Fruit fly (Drosophila melanogaster) whole organism, wandering third instar larva: ENCODE results near the gene CG9784.

Experiments
- Abd-B ChIP-seq: fragments of >200 bp; optimal IDR thresholded peaks from 2 replicates; lab custom pipeline; 2017; ENCODE audit warnings: missing biosample characterization, missing genetic modification characterization
- CG32264 ChIP-seq: fragments of 200-800 bp; sonication (Bioruptor generic); optimal IDR thresholded peaks from 2 replicates; lab custom pipeline; 2016; ENCODE audit warnings: missing biosample characterization, missing genetic modification characterization
- CG9705 ChIP-seq: fragments of 200-800 bp; sonication (Bioruptor generic); optimal IDR thresholded peaks from 2 replicates; lab custom pipeline; 2018; ENCODE audit warnings: missing biosample characterization, mild to moderate bottlenecking, missing genetic modification characterization
- CrebA ChIP-seq: fragments of 200-800 bp; sonication (Bioruptor generic); optimal IDR thresholded peaks from 2 replicates; lab custom pipeline; 2016; ENCODE audit warnings: missing biosample characterization, mild to moderate bottlenecking, missing genetic modification characterization, borderline replicate concordance
- Dfd ChIP-seq: fragments of >200 bp; optimal IDR thresholded peaks from 2 replicates; lab custom pipeline; 2017; ENCODE audit warnings: missing biosample characterization, missing genetic modification characterization
- Dif ChIP-seq: fragments of 200-275, 200-300 bp; sonication (Bioruptor generic); optimal IDR thresholded peaks from 2 replicates; lab custom pipeline; 2018; ENCODE audit warnings: missing biosample characterization, missing genetic modification characterization; ENCODE audit not compliant: partially characterized antibody
- GATAd ChIP-seq: sonication (Bioruptor generic); optimal IDR thresholded peaks from 2 replicates; lab custom pipeline; 2016; ENCODE audit warnings: missing biosample characterization, missing genetic modification characterization
- Hnf4 ChIP-seq: fragments of 200-800 bp; sonication (Bioruptor generic); optimal IDR thresholded peaks from 2 replicates; lab custom pipeline; 2016; ENCODE audit warnings: missing biosample characterization, mild to moderate bottlenecking, missing genetic modification characterization
- Hr78 ChIP-seq: fragments of >200 bp; optimal IDR thresholded peaks from 2 replicates; lab custom pipeline; 2017; ENCODE audit warnings: missing biosample characterization, missing genetic modification characterization
- Hr83 ChIP-seq: fragments of 200-300 bp; sonication (Bioruptor generic); optimal IDR thresholded peaks from 2 replicates; lab custom pipeline; 2016; ENCODE audit warnings: missing biosample characterization, mild to moderate bottlenecking, missing genetic modification characterization, moderate library complexity; ENCODE audit not compliant: poor library complexity, severe bottlenecking
- Jra ChIP-seq: sonication (Bioruptor generic); optimal IDR thresholded peaks from 2 replicates; lab custom pipeline; 2016; ENCODE audit warnings: missing biosample characterization, missing genetic modification characterization
- Mio ChIP-seq: sonication (Bioruptor generic); optimal IDR thresholded peaks from 2 replicates; lab custom pipeline; 2016; ENCODE audit warnings: missing biosample characterization, missing genetic modification characterization
- Myc ChIP-seq: fragments of >200 bp; optimal IDR thresholded peaks from 2 replicates; lab custom pipeline; 2017
- N ChIP-seq: fragments of >200 bp; optimal IDR thresholded peaks from 2 replicates; lab custom pipeline; 2018; ENCODE audit warnings: missing biosample characterization, missing external identifiers, missing genetic modification characterization
- OdsH ChIP-seq: fragments of 200-800 bp; sonication (Bioruptor generic); optimal IDR thresholded peaks from 2 replicates; lab custom pipeline; 2016; ENCODE audit warnings: missing biosample characterization, mild to moderate bottlenecking, missing genetic modification characterization
- Rel ChIP-seq, 2 experiments: fragments of 200-800 bp; sonication (Bioruptor generic) in 1 of 2; optimal IDR thresholded peaks; 2 replicates in 1 of 2; 3 replicates in 1 of 2; lab custom pipeline; 2016 to 2019; ENCODE audit warnings: mild to moderate bottlenecking in 2 of 2, missing biosample characterization in 2 of 2, missing genetic modification characterization in 2 of 2, moderate library complexity in 1 of 2
- Sp1 ChIP-seq: fragments of 200-800 bp; sonication (Bioruptor generic); optimal IDR thresholded peaks from 3 replicates; lab custom pipeline; 2019; ENCODE audit warnings: missing biosample characterization, mild to moderate bottlenecking, missing genetic modification characterization, moderate library complexity
- Vsx2 ChIP-seq: fragments of 200-300, 225-300 bp; sonication (Bioruptor generic); optimal IDR thresholded peaks from 2 replicates; lab custom pipeline; 2018; ENCODE audit warnings: missing biosample characterization, missing genetic modification characterization; ENCODE audit not compliant: partially characterized antibody
- br ChIP-seq: fragments of 200-800 bp; sonication (Bioruptor generic); optimal IDR thresholded peaks from 2 replicates; lab custom pipeline; 2016; ENCODE audit warnings: missing biosample characterization, missing genetic modification characterization
- dl ChIP-seq, 2 experiments: fragments of 175-275, 200-275 bp in 1 of 2; fragments of 200-275 bp in 1 of 2; sonication (Bioruptor generic); optimal IDR thresholded peaks; lab custom pipeline; 2018; ENCODE audit warnings: mild to moderate bottlenecking in 2 of 2, missing biosample characterization in 2 of 2, missing genetic modification characterization in 2 of 2, moderate library complexity in 2 of 2; ENCODE audit not compliant: partially characterized antibody in 2 of 2, insufficient read depth in 1 of 2
- dsf ChIP-seq: sonication (Bioruptor generic); optimal IDR thresholded peaks from 2 replicates; lab custom pipeline; 2016; ENCODE audit warnings: missing biosample characterization, missing genetic modification characterization, borderline replicate concordance
- ey ChIP-seq: fragments of 200-800 bp; sonication (Bioruptor generic); optimal IDR thresholded peaks from 2 replicates; lab custom pipeline; 2016; ENCODE audit warnings: missing biosample characterization, missing genetic modification characterization
- foxo ChIP-seq, 2 experiments: fragments of 200-800 bp; sonication (Bioruptor generic); optimal IDR thresholded peaks; 2 replicates in 1 of 2; 3 replicates in 1 of 2; lab custom pipeline; 2016 to 2017; ENCODE audit warnings: missing biosample characterization in 2 of 2, missing genetic modification characterization in 2 of 2
- fru ChIP-seq: fragments of 200-800 bp; sonication (Bioruptor generic); optimal IDR thresholded peaks from 3 replicates; lab custom pipeline; 2016; ENCODE audit warnings: missing biosample characterization, mild to moderate bottlenecking, missing genetic modification characterization
- h ChIP-seq: fragments of 200-800 bp; sonication (Bioruptor generic); optimal IDR thresholded peaks from 3 replicates; lab custom pipeline; 2016; ENCODE audit warnings: missing biosample characterization, mild to moderate bottlenecking, missing genetic modification characterization
- jim ChIP-seq: fragments of 175-275, 200-325 bp; sonication (Bioruptor generic); optimal IDR thresholded peaks from 2 replicates; lab custom pipeline; 2016; ENCODE audit warnings: missing biosample characterization, mild to moderate bottlenecking, missing genetic modification characterization
- lola ChIP-seq: fragments of >200 bp; optimal IDR thresholded peaks from 2 replicates; lab custom pipeline; 2017; ENCODE audit warnings: missing biosample characterization, missing genetic modification characterization
- pan ChIP-seq: fragments of >200 bp; optimal IDR thresholded peaks from 2 replicates; lab custom pipeline; 2017
- psq ChIP-seq: fragments of 200-800 bp; sonication (Bioruptor generic); optimal IDR thresholded peaks from 3 replicates; lab custom pipeline; 2017; ENCODE audit warnings: missing biosample characterization, mild to moderate bottlenecking, missing genetic modification characterization, moderate library complexity
- rgr ChIP-seq: fragments of 200-800 bp; sonication (Bioruptor generic); optimal IDR thresholded peaks from 3 replicates; lab custom pipeline; 2016; ENCODE audit warnings: missing biosample characterization, mild to moderate bottlenecking, missing genetic modification characterization
- sage ChIP-seq: fragments of 200-800 bp; sonication (Bioruptor generic); optimal IDR thresholded peaks from 2 replicates; lab custom pipeline; 2016; ENCODE audit warnings: missing biosample characterization, mild to moderate bottlenecking, missing genetic modification characterization
- sv ChIP-seq: fragments of 200-800 bp; sonication (Bioruptor generic); optimal IDR thresholded peaks from 3 replicates; lab custom pipeline; 2016; ENCODE audit warnings: missing biosample characterization, missing genetic modification characterization
- tai ChIP-seq: sonication (Bioruptor generic); optimal IDR thresholded peaks from 2 replicates; lab custom pipeline; 2016; ENCODE audit warnings: missing biosample characterization, missing genetic modification characterization
- usp ChIP-seq: fragments of >200 bp; optimal IDR thresholded peaks from 2 replicates; lab custom pipeline; 2017; ENCODE audit warnings: missing biosample characterization, missing genetic modification characterization
- woc ChIP-seq: sonication (Bioruptor generic); optimal IDR thresholded peaks from 2 replicates; lab custom pipeline; 2016; ENCODE audit warnings: missing biosample characterization, mild to moderate bottlenecking, missing genetic modification characterization

The CG9784 gene

dm6 chrX:16573659-16574058, 25.4 kb downstream of the CG9784 start (continued):
- TF ChIP-seq Myc (lab: Kevin White, UChicago) (no peak), Rel (GFP tag; optimal IDR thresholded peaks at IDR 0.05; lab: Kevin White, UChicago) (no peak), Rel (tag; optimal IDR thresholded peaks at IDR 0.05; lab: Kevin White, UChicago) (no peak), CrebA (GFP tag; lab: Kevin White, UChicago) (no peak), lola (GFP tag; lab: Kevin White, UChicago) (no peak), GATAd (GFP tag; lab: Kevin White, UChicago) (no peak), jim (GFP tag; lab: Kevin White, UChicago) (no peak)

DNA sequence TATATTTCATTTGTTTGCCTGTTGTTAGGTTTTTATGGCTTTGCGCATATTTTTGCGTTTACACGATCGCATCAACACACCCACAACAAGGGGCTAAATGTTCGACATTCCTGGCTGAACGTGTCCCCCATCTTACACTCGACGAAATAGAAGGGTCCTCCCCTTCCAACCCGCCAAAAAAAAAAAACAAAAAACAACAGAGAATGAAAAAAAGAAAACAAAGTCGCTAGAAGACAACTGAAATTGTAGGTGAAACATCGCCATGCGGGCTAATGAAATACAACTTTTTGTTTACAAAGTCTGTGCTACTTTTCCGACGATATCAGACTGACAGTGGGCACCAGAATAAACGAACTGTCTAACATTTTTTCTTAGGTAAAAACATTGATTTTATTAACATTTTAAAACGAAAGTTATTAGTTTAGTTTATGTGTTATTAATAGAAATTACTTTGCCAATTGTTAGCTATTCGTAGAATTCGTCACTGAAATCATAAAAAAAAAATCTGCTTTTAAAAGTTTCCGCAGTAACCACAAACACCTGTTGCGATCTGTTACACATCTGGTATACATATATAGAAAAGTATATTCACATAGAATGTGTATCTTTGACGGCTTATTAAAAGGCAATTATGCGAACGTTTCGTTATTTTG, 28.3 kb downstream of the CG9784 start:
- TF ChIP-seq sage (GFP tag; lab: Kevin White, UChicago) (no peak), ey (peak; percentile 21)
- TF ChIP-seq, all 38 proteins: peak for 1

dm6 chrX:16565377-16565776, 33.6 kb downstream of the CG9784 start:
- TF ChIP-seq usp: no peak
- TF ChIP-seq CG9705 (GFP tag; lab: Kevin White, UChicago): no peak
- no peak for TF ChIP-seq Dif (GFP tag; lab: Kevin White, UChicago)
- TF ChIP-seq sv (GFP tag; lab: Kevin White, UChicago): no peak
- TF ChIP-seq sage (GFP tag; lab: Kevin White, UChicago): no peak
- TF ChIP-seq Mio (GFP tag; lab: Kevin White, UChicago): no peak
- TF ChIP-seq Vsx2: no peak

DNA sequence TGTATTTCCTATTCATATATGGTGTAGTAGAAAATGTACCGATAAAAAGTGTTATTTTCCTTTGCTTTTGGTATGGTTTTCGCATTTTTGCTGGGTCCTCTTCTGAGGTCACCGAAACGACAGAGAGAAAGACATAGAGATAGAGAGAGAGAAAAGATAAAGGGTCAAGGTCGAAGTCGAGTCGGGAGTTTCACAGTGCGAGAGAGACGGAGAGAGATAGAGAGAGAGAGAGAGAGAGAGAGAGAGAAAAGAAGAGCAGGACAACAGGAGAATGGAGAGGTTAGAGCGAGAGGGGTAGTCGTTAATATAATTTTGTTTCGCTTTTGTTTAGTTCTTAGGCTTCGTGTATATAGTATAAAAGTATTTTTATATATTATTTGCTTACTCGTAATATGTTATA, 36.8 kb downstream of the CG9784 start:
- TF ChIP-seq lola (GFP tag; lab: Kevin White, UChicago) (no peak), CrebA (GFP tag; lab: Kevin White, UChicago) (no peak), N (GFP tag; lab: Kevin White, UChicago) (no peak), Mio (GFP tag; lab: Kevin White, UChicago) (no peak), woc (GFP tag; lab: Kevin White, UChicago) (no peak), rgr (GFP tag; lab: Kevin White, UChicago) (no peak), fru (no peak), Sp1 (GFP tag; lab: Kevin White, UChicago) (no peak), h (GFP tag; lab: Kevin White, UChicago) (no peak), psq (GFP tag; lab: Kevin White, UChicago) (no peak), sage (GFP tag; lab: Kevin White, UChicago) (no peak), CG32264 (GFP tag; lab: Kevin White, UChicago) (no peak), Abd-B (GFP tag; lab: Kevin White, UChicago) (no peak), Hr83 (GFP tag; lab: Kevin White, UChicago) (no peak), br (GFP tag; lab: Kevin White, UChicago) (no peak), tai (GFP tag; lab: Kevin White, UChicago) (no peak)
- TF ChIP-seq, all 38 proteins: peak for 0

DNA sequence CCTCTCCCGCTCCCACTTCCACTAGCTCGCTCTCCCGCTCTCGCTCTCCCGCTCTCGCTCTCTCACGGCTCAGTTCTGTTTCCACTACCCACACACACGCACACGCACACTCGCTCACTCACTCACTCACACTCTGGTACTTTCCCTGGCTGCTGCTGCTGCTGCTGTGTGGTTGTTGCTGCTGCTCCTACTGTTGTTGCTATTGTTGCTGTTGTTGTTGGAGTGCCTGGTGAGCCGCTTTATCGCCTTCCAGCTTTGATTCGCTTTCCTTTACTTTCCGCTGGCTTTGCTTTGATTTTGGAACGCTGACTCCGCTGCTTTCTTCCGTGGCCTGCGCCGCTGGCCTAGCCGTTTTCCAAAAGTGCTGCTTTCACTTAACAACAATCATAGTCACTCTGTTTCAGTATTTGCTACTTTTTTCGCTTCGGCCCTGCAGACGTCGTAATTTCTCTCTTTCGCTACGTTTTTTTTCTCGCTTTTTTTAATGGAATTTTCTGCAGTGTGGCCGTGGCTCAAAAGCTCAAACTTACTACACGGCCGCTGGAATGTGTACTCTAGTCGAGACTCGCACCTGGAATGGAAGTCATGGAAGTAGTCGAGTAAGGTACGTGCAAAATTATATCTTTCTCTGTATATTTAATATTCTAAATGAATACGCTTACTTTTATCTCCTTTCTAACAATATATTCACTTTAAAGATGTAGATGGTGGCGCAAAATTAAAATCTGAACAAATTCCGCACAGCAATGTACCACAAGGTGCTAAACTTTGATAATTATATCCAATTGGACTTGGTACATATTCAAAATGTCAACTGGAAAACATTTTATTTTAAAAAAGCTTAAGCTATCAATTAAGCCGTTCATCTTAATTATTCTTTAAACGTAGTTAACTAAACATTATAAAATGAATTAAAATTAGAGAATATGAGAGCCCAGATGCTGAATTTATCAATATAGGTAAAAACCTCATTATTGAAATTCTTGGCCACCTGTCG, 39.2 kb downstream of the CG9784 start, which contains the start of gene Pp2B-14D:
Gene Pp2B-14D (minus strand): TSS at position 503 of the 997 bp plus-strand sequence.
- TF ChIP-seq Vsx2: no peak
- no peak for TF ChIP-seq h (GFP tag; lab: Kevin White, UChicago)
- no peak for TF ChIP-seq CG32264 (GFP tag; lab: Kevin White, UChicago)
- TF ChIP-seq lola (GFP tag; lab: Kevin White, UChicago): no peak
- no peak for TF ChIP-seq fru
- TF ChIP-seq br (GFP tag; lab: Kevin White, UChicago): no peak
- no peak for TF ChIP-seq tai (GFP tag; lab: Kevin White, UChicago)
- TF ChIP-seq Jra (GFP tag; lab: Kevin White, UChicago): no peak
- TF ChIP-seq Hr83 (GFP tag; lab: Kevin White, UChicago): peak; percentile 15
- no peak for TF ChIP-seq OdsH (GFP tag; lab: Kevin White, UChicago)
- TF ChIP-seq woc (GFP tag; lab: Kevin White, UChicago): no peak
- TF ChIP-seq sage (GFP tag; lab: Kevin White, UChicago): no peak
- no peak for TF ChIP-seq Hnf4 (GFP tag; lab: Kevin White, UChicago)
- TF ChIP-seq Hr78 (GFP tag; lab: Kevin White, UChicago): peak; percentile 9
- peak; percentile 43 for TF ChIP-seq Myc (lab: Kevin White, UChicago)
- no peak for TF ChIP-seq foxo (GFP tag; optimal IDR thresholded peaks at IDR 0.05; lab: Kevin White, UChicago)
- TF ChIP-seq rgr (GFP tag; lab: Kevin White, UChicago): no peak
- no peak for TF ChIP-seq CrebA (GFP tag; lab: Kevin White, UChicago)
- TF ChIP-seq dl (GFP tag; optimal IDR thresholded peaks at IDR 0.05; lab: Kevin White, UChicago; ENCODE audit: insufficient read depth in 1 of 2, partially characterized antibody in 2 of 2): peak in 1 of 2 experiments; percentile 79
- TF ChIP-seq Rel (GFP tag; optimal IDR thresholded peaks at IDR 0.05; lab: Kevin White, UChicago): no peak
- TF ChIP-seq Rel (tag; optimal IDR thresholded peaks at IDR 0.05; lab: Kevin White, UChicago): peak; percentile 97
- no peak for TF ChIP-seq dsf (GFP tag; lab: Kevin White, UChicago)
- no peak for TF ChIP-seq GATAd (GFP tag; lab: Kevin White, UChicago)
- peak; percentile 72 for TF ChIP-seq Dfd
- TF ChIP-seq pan (lab: Kevin White, UChicago): no peak
